Fruit fly (Drosophila melanogaster) whole organism, embryonic: ENCODE measurements around the gene Fer2.

Experiments
- Oli ChIP-seq: fragments of 200-800 bp; sonication (Bioruptor generic); optimal IDR thresholded peaks from 2 replicates; lab custom pipeline; 2018; ENCODE audit warnings: missing biosample characterization, mild to moderate bottlenecking, missing genetic modification characterization, moderate library complexity
- caup ChIP-seq: fragments of 200-800 bp; sonication (Bioruptor generic); optimal IDR thresholded peaks from 3 replicates; lab custom pipeline; 2017; ENCODE audit warnings: missing biosample characterization, mild to moderate bottlenecking, missing genetic modification characterization, moderate library complexity; ENCODE audit not compliant: severe bottlenecking

- TF ChIP-seq caup (GFP tag; lab: Kevin White, UChicago) (no peak), Oli (tag; lab: Kevin White, UChicago) (no peak)
These were observed 38.0 kb downstream of the Fer2 start for dm6 chr3R:16113124-16113523.
